Fruit fly (Drosophila melanogaster) whole organism, embryonic: ENCODE results near the gene Acat1.

ENCODE experiments used
- Atf6 ChIP-seq: fragments of 200-800 bp; sonication (Bioruptor generic); IDR thresholded peaks from 2 replicates; pipeline ENCODE4 v1.3.6; 2022; ENCODE audit warnings: missing biosample characterization, missing genetic modification characterization
- Blimp-1 ChIP-seq: fragments of 200-800 bp; sonication (Bioruptor generic); optimal IDR thresholded peaks from 3 replicates; lab custom pipeline; 2018; ENCODE audit warnings: missing biosample characterization, missing genetic modification characterization, mild to moderate bottlenecking, moderate library complexity, missing genetic modification reagents
- C15 ChIP-seq: fragments of 200-800 bp; sonication (Bioruptor generic); IDR thresholded peaks from 3 replicates; pipeline ENCODE4 v1.3.6; 2022; ENCODE audit warnings: missing biosample characterization, missing genetic modification characterization
- CG10565 ChIP-seq: fragments of 200-800 bp; sonication (Bioruptor generic); optimal IDR thresholded peaks from 3 replicates; lab custom pipeline; 2016; ENCODE audit warnings: missing biosample characterization, mild to moderate bottlenecking, missing genetic modification characterization
- CG12071 ChIP-seq: fragments of 200-800 bp; sonication (Bioruptor generic); optimal IDR thresholded peaks from 3 replicates; lab custom pipeline; 2018; ENCODE audit warnings: missing biosample characterization, mild to moderate bottlenecking, missing genetic modification characterization
- CG1233 ChIP-seq: fragments of 200-800 bp; sonication (Bioruptor generic); optimal IDR thresholded peaks from 4 replicates; lab custom pipeline; 2018; ENCODE audit warnings: missing biosample characterization, mild to moderate bottlenecking, missing genetic modification characterization
- CG18599 ChIP-seq: fragments of 200-800 bp; sonication (Bioruptor generic); optimal IDR thresholded peaks from 3 replicates; lab custom pipeline; 2017; ENCODE audit warnings: missing biosample characterization, missing genetic modification characterization, mild to moderate bottlenecking, moderate library complexity, missing genetic modification reagents
- CG30431 ChIP-seq: fragments of 200-800 bp; sonication (Bioruptor generic); optimal IDR thresholded peaks from 2 replicates; lab custom pipeline; 2017; ENCODE audit warnings: missing biosample characterization, missing genetic modification characterization
- CG3281 ChIP-seq: fragments of 200-800 bp; sonication (Bioruptor generic); optimal IDR thresholded peaks from 3 replicates; lab custom pipeline; 2017; ENCODE audit warnings: missing biosample characterization, mild to moderate bottlenecking, missing genetic modification characterization
- CG34376 ChIP-seq: fragments of 200-800 bp; sonication (Bioruptor generic); optimal IDR thresholded peaks from 2 replicates; lab custom pipeline; 2018; ENCODE audit warnings: missing biosample characterization, mild to moderate bottlenecking, missing genetic modification characterization
- CG3847 ChIP-seq: fragments of 200-800 bp; sonication (Bioruptor generic); IDR thresholded peaks from 2 replicates; pipeline ENCODE4 v1.3.6; 2022; ENCODE audit warnings: missing biosample characterization, missing genetic modification characterization
- CG3995 ChIP-seq: fragments of 200-800 bp; sonication (Bioruptor generic); optimal IDR thresholded peaks from 3 replicates; lab custom pipeline; 2016; ENCODE audit warnings: missing biosample characterization, missing genetic modification characterization
- CG42726 ChIP-seq: fragments of 200-800 bp; sonication (Bioruptor generic); IDR thresholded peaks from 2 replicates; pipeline ENCODE4 v1.3.6; 2022; ENCODE audit warnings: missing biosample characterization, missing genetic modification characterization; ENCODE audit not compliant: partially characterized antibody
- CG4404 ChIP-seq: fragments of 200-800 bp; sonication (Bioruptor generic); IDR thresholded peaks from 2 replicates; pipeline ENCODE4 v1.3.6; 2022; ENCODE audit warnings: missing biosample characterization, missing genetic modification characterization
- CG7271 ChIP-seq: fragments of 200-800 bp; sonication (Bioruptor generic); optimal IDR thresholded peaks from 2 replicates; lab custom pipeline; 2018; ENCODE audit warnings: missing biosample characterization, mild to moderate bottlenecking, missing genetic modification characterization, moderate library complexity
- CG7556 ChIP-seq: fragments of 200-800 bp; sonication (Bioruptor generic); optimal IDR thresholded peaks from 2 replicates; lab custom pipeline; 2017; ENCODE audit warnings: missing biosample characterization, mild to moderate bottlenecking, missing genetic modification characterization
- CG7745 ChIP-seq: fragments of 200-800 bp; sonication (Bioruptor generic); optimal IDR thresholded peaks from 2 replicates; lab custom pipeline; 2018; ENCODE audit warnings: missing biosample characterization, mild to moderate bottlenecking, missing genetic modification characterization, moderate library complexity
- CG7987 ChIP-seq: fragments of 200-800 bp; sonication (Bioruptor generic); optimal IDR thresholded peaks from 2 replicates; lab custom pipeline; 2018; ENCODE audit warnings: missing biosample characterization, mild to moderate bottlenecking, missing genetic modification characterization, moderate library complexity
- Camta ChIP-seq: fragments of 200-800 bp; sonication (Bioruptor generic); optimal IDR thresholded peaks from 2 replicates; lab custom pipeline; 2016; ENCODE audit warnings: missing biosample characterization, missing genetic modification characterization
- CoRest ChIP-seq: fragments of 200-800 bp; sonication (Bioruptor generic); optimal IDR thresholded peaks from 3 replicates; lab custom pipeline; 2018; ENCODE audit warnings: missing biosample characterization, mild to moderate bottlenecking, missing genetic modification characterization, moderate library complexity
- D19A ChIP-seq: fragments of 200-800 bp; optimal IDR thresholded peaks from 3 replicates; lab custom pipeline; 2019; ENCODE audit warnings: missing biosample characterization, mild to moderate bottlenecking, missing genetic modification characterization, moderate library complexity
- E2f1 ChIP-seq: fragments of 200-800 bp; sonication (Bioruptor generic); IDR thresholded peaks from 2 replicates; pipeline ENCODE4 v1.3.6; 2022; ENCODE audit warnings: missing biosample characterization, missing genetic modification characterization
- H2.0 ChIP-seq: fragments of 200-800 bp; sonication (Bioruptor generic); IDR thresholded peaks from 2 replicates; pipeline ENCODE4 v1.3.6; 2022; ENCODE audit warnings: missing biosample characterization, missing genetic modification characterization
- HLH54F ChIP-seq: fragments of 200-800 bp; sonication (Bioruptor generic); optimal IDR thresholded peaks from 3 replicates; lab custom pipeline; 2016; ENCODE audit warnings: missing biosample characterization, missing genetic modification characterization
- Hmx ChIP-seq: fragments of 200-800 bp; sonication (Bioruptor generic); optimal IDR thresholded peaks from 2 replicates; lab custom pipeline; 2016; ENCODE audit warnings: missing biosample characterization, missing genetic modification characterization
- Hr3 ChIP-seq: fragments of 200-800 bp; sonication (Bioruptor generic); optimal IDR thresholded peaks from 3 replicates; lab custom pipeline; 2016; ENCODE audit warnings: missing biosample characterization, missing genetic modification characterization
- Max ChIP-seq: fragments of 200-800 bp; sonication (Bioruptor generic); optimal IDR thresholded peaks from 2 replicates; lab custom pipeline; 2016; ENCODE audit warnings: missing biosample characterization, mild to moderate bottlenecking, missing genetic modification characterization
- Oaz ChIP-seq: fragments of 200-800 bp; sonication (Bioruptor generic); IDR thresholded peaks from 2 replicates; pipeline ENCODE4 v1.3.6; 2022; ENCODE audit warnings: missing biosample characterization, missing genetic modification characterization
- Opbp ChIP-seq: fragments of 200-800 bp; sonication (Bioruptor generic); IDR thresholded peaks from 3 replicates; pipeline ENCODE4 v1.3.6; 2022; ENCODE audit warnings: missing biosample characterization, missing genetic modification characterization; ENCODE audit not compliant: partially characterized antibody
- Sox100B ChIP-seq: fragments of 200-800 bp; sonication (Bioruptor generic); optimal IDR thresholded peaks from 3 replicates; lab custom pipeline; 2018; ENCODE audit warnings: missing biosample characterization, mild to moderate bottlenecking, missing genetic modification characterization
- Tbp ChIP-seq: fragments of >200 bp; optimal IDR thresholded peaks from 2 replicates; lab custom pipeline; 2018; ENCODE audit warnings: missing biosample characterization, missing genetic modification characterization
- bab2 ChIP-seq: fragments of 200-800 bp; sonication (Bioruptor generic); optimal IDR thresholded peaks from 2 replicates; lab custom pipeline; 2016; ENCODE audit warnings: missing biosample characterization, missing genetic modification characterization
- crol ChIP-seq: fragments of 200-800 bp; sonication (Bioruptor generic); IDR thresholded peaks from 2 replicates; pipeline ENCODE4 v1.3.6; 2022; ENCODE audit warnings: missing biosample characterization, missing genetic modification characterization
- dan ChIP-seq: fragments of 200-800 bp; sonication (Bioruptor generic); IDR thresholded peaks from 2 replicates; pipeline ENCODE4 v1.3.6; 2022; ENCODE audit warnings: missing biosample characterization, missing genetic modification characterization
- dmrt11E ChIP-seq: fragments of 200-800 bp; sonication (Bioruptor generic); optimal IDR thresholded peaks from 3 replicates; lab custom pipeline; 2018; ENCODE audit warnings: missing biosample characterization, mild to moderate bottlenecking, missing genetic modification characterization, moderate library complexity
- h ChIP-seq: fragments of >200 bp; optimal IDR thresholded peaks from 2 replicates; lab custom pipeline; 2017
- hth ChIP-seq: fragments of >200 bp; optimal IDR thresholded peaks from 2 replicates; lab custom pipeline; 2017; ENCODE audit warnings: inconsistent platforms
- insv ChIP-seq, 2 experiments: fragments of 200-800 bp; sonication (Bioruptor generic); optimal IDR thresholded peaks; 3 replicates each; lab custom pipeline; 2016 to 2018; ENCODE audit warnings: missing biosample characterization in 2 of 2, missing genetic modification characterization in 2 of 2
- kay ChIP-seq: fragments of 200-800 bp; sonication (Bioruptor generic); optimal IDR thresholded peaks from 2 replicates; lab custom pipeline; 2016; ENCODE audit warnings: missing biosample characterization, missing genetic modification characterization
- kni ChIP-seq: fragments of 200-800 bp; sonication (Bioruptor generic); optimal IDR thresholded peaks from 3 replicates; lab custom pipeline; 2017; ENCODE audit warnings: mild to moderate bottlenecking, missing biosample characterization, missing genetic modification reagents, missing genetic modification characterization
- luna ChIP-seq: fragments of 200-800 bp; sonication (Bioruptor generic); optimal IDR thresholded peaks from 2 replicates; lab custom pipeline; 2016; ENCODE audit warnings: missing biosample characterization, missing genetic modification characterization
- maf-S ChIP-seq: fragments of 200-800 bp; sonication (Bioruptor generic); optimal IDR thresholded peaks from 2 replicates; lab custom pipeline; 2016; ENCODE audit warnings: missing biosample characterization, missing genetic modification characterization
- nau ChIP-seq: fragments of 200-800 bp; sonication (Bioruptor generic); optimal IDR thresholded peaks from 3 replicates; lab custom pipeline; 2017; ENCODE audit warnings: missing biosample characterization, mild to moderate bottlenecking, missing genetic modification characterization, missing genetic modification reagents
- nerfin-2 ChIP-seq: fragments of 200-800 bp; sonication (Bioruptor generic); IDR thresholded peaks from 2 replicates; pipeline ENCODE4 v1.3.6; 2022; ENCODE audit warnings: missing biosample characterization, missing genetic modification characterization; ENCODE audit not compliant: partially characterized antibody
- run ChIP-seq: fragments of 200-800 bp; sonication (Bioruptor generic); optimal IDR thresholded peaks from 3 replicates; lab custom pipeline; 2018; ENCODE audit warnings: missing biosample characterization, mild to moderate bottlenecking, missing genetic modification characterization
- sens-2 ChIP-seq: fragments of 200-800 bp; sonication (Bioruptor generic); IDR thresholded peaks from 2 replicates; pipeline ENCODE4 v1.3.6; 2022; ENCODE audit warnings: missing biosample characterization, missing genetic modification characterization
- stc ChIP-seq: fragments of 200-800 bp; sonication (Bioruptor generic); IDR thresholded peaks from 2 replicates; pipeline ENCODE4 v1.3.6; 2022; ENCODE audit warnings: missing biosample characterization, missing genetic modification characterization
- tap ChIP-seq: fragments of 200-800 bp; optimal IDR thresholded peaks from 3 replicates; lab custom pipeline; 2019; ENCODE audit warnings: missing biosample characterization, mild to moderate bottlenecking, missing genetic modification characterization, moderate library complexity
- vfl ChIP-seq: fragments of 200-800 bp; sonication (Bioruptor generic); optimal IDR thresholded peaks from 2 replicates; lab custom pipeline; 2016; ENCODE audit warnings: missing biosample characterization, missing genetic modification characterization

Acat1 gene

DNA sequence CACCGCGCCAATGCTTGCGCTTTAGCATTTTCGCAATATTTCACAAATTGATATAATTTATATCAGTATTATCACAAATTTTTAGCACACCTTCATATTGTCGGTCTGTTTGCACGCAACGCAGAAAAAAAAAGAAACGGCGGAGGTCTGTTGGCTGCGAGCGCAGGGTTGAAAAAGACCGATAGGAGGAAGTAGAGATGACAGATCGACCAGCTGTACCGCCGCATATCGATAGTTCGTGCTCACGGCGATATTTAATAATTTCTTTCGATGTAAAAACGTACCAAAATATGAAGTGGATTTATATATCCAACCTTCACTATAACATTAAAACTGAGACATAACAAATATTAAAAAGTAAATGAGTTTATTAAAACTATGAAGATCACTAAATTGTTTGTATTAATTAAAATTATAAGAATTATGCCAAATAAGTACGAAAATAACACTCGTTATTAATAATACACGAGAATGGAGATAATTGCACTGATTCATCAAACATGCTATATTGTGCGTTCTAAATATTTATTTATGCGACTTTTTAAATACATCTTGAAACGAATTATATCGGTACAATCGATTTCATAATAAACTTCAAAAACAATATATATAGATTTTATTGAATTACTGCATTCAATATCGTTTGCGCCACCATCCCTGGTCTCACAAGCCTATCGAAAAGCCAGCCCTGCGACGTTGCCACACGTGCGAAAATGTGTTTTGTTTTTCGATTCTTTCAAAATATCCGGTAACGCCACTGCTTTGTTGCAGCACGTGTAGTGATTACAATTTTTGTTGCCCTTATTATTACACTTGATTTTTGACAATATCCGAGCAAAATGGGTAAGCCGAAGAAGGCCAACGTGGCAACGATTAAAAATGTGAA is 12.8 kb upstream of the Acat1 start, which contains the start of the genes RpS6 and bys (continued):
- TF ChIP-seq kay (no peak), C15 (GFP tag; lab: Robert Waterston, UW) (no peak), h (lab: Kevin White, UChicago) (no peak), Hmx (no peak), dan (no peak), Max (GFP tag; lab: Kevin White, UChicago) (peak; percentile 74), Atf6 (no peak), HLH54F (GFP tag; lab: Kevin White, UChicago) (peak; percentile 22), Camta (GFP tag; lab: Kevin White, UChicago) (no peak), CG7745 (tag; lab: Kevin White, UChicago) (peak; percentile 2), Opbp (GFP tag; lab: Robert Waterston, UW) (peak; percentile 92), crol (GFP tag; lab: Robert Waterston, UW) (no peak), CG18599 (GFP tag; lab: Kevin White, UChicago) (peak; percentile 46), kni (GFP tag; lab: Kevin White, UChicago) (peak; percentile 30), CG7271 (tag; lab: Kevin White, UChicago) (peak; percentile 34), CG12071 (GFP tag; lab: Kevin White, UChicago) (peak; percentile 55), CG7556 (GFP tag; lab: Kevin White, UChicago) (peak; percentile 49), CG3995 (peak; percentile 22), Hr3 (peak; percentile 36), run (tag; lab: Kevin White, UChicago) (peak; percentile 7), Sox100B (GFP tag; lab: Kevin White, UChicago) (peak; percentile 61), D19A (tag; lab: Kevin White, UChicago) (no peak), luna (GFP tag; lab: Kevin White, UChicago) (no peak), CG10565 (GFP tag; lab: Kevin White, UChicago) (no peak), CG1233 (peak; percentile 42), CG7987 (GFP tag; lab: Kevin White, UChicago) (peak; percentile 76), CG30431 (GFP tag; lab: Kevin White, UChicago) (no peak), Blimp-1 (no peak), sens-2 (GFP tag; lab: Robert Waterston, UW) (0 out of 2 replicates have a peak, but pooled peaks have one; percentile 15), CG3847 (peak; percentile 38; the same call in 1 of the 2 replicates), tap (tag; lab: Kevin White, UChicago) (no peak), nerfin-2 (GFP tag; lab: Robert Waterston, UW) (peak; percentile 73), nau (GFP tag; lab: Kevin White, UChicago) (no peak), E2f1 (GFP tag; lab: Robert Waterston, UW) (peak; percentile 12; the same call in 1 of the 2 replicates), insv (GFP tag; optimal IDR thresholded peaks at IDR 0.05; lab: Kevin White, UChicago) (no peak), CG3281 (peak; percentile 67), bab2 (GFP tag; lab: Kevin White, UChicago) (peak; percentile 36), H2.0 (GFP tag; lab: Robert Waterston, UW) (peak; percentile 33; the same call in 1 of the 2 replicates), Oaz (peak; percentile 15; the same call in 1 of the 2 replicates), dmrt11E (tag; lab: Kevin White, UChicago) (no peak), stc (no peak), CG42726 (GFP tag; lab: Robert Waterston, UW) (peak; percentile 89; the same call in 1 of the 2 replicates), maf-S (GFP tag; lab: Kevin White, UChicago) (peak; percentile 18), CoRest (tag; lab: Kevin White, UChicago) (peak; percentile 57), hth (lab: Kevin White, UChicago) (no peak), CG34376 (GFP tag; lab: Kevin White, UChicago) (peak; percentile 74), Tbp (GFP tag; lab: Kevin White, UChicago) (no peak), vfl (GFP tag; lab: Kevin White, UChicago) (no peak), CG4404 (no peak)
